Fruit fly (Drosophila melanogaster) whole organism, embryonic: ENCODE measurements around the gene CG18473.
A peak's percentile ranks its signal among the peaks of the same experiment; 100 is the strongest.

Experiments used
- BEAF-32 ChIP-seq: fragments of 200-800 bp; sonication (Bioruptor generic); optimal IDR thresholded peaks from 3 replicates; lab custom pipeline; 2017; ENCODE audit warnings: missing biosample characterization, missing genetic modification characterization, mild to moderate bottlenecking, moderate library complexity, missing genetic modification reagents
- Bteb2 ChIP-seq: fragments of 200-800 bp; sonication (Bioruptor generic); optimal IDR thresholded peaks from 2 replicates; lab custom pipeline; 2016; ENCODE audit warnings: missing biosample characterization, missing genetic modification characterization
- CG10979 ChIP-seq: fragments of 200-800 bp; sonication (Bioruptor generic); optimal IDR thresholded peaks from 2 replicates; lab custom pipeline; 2018; ENCODE audit warnings: missing biosample characterization, mild to moderate bottlenecking, missing genetic modification characterization, moderate library complexity
- CG11247 ChIP-seq: fragments of 200-800 bp; sonication (Bioruptor generic); IDR thresholded peaks from 2 replicates; pipeline ENCODE4 v1.3.6; 2022; ENCODE audit warnings: missing biosample characterization, missing genetic modification characterization
- CG12391 ChIP-seq: fragments of 200-800 bp; sonication (Bioruptor generic); optimal IDR thresholded peaks from 3 replicates; lab custom pipeline; 2018; ENCODE audit warnings: missing biosample characterization, mild to moderate bottlenecking, missing genetic modification characterization, moderate library complexity
- CG16813 ChIP-seq: fragments of 200-800 bp; sonication (Bioruptor generic); IDR thresholded peaks from 3 replicates; pipeline ENCODE4 v1.3.6; 2022; ENCODE audit warnings: missing biosample characterization, missing genetic modification characterization; ENCODE audit not compliant: partially characterized antibody
- CG17612 ChIP-seq: fragments of 200-800 bp; sonication (Bioruptor generic); IDR thresholded peaks from 2 replicates; pipeline ENCODE4 v1.3.6; 2022; ENCODE audit warnings: missing biosample characterization, missing genetic modification characterization
- CG18011 ChIP-seq: fragments of 200-800 bp; sonication (Bioruptor generic); optimal IDR thresholded peaks from 2 replicates; lab custom pipeline; 2017; ENCODE audit warnings: missing biosample characterization, missing genetic modification characterization, mild to moderate bottlenecking, moderate library complexity, missing genotype
- CG18619 ChIP-seq: fragments of 200-800 bp; sonication (Bioruptor generic); optimal IDR thresholded peaks from 3 replicates; lab custom pipeline; 2017; ENCODE audit warnings: missing biosample characterization, mild to moderate bottlenecking, missing genetic modification characterization
- CG30020 ChIP-seq: fragments of 200-800 bp; optimal IDR thresholded peaks from 2 replicates; lab custom pipeline; 2019; ENCODE audit warnings: missing biosample characterization, mild to moderate bottlenecking, missing genetic modification characterization, moderate library complexity
- CG3065 ChIP-seq: fragments of 200-800 bp; sonication (Bioruptor generic); optimal IDR thresholded peaks from 2 replicates; lab custom pipeline; 2016; ENCODE audit warnings: missing biosample characterization, missing genetic modification characterization
- CG3847 ChIP-seq: fragments of 200-800 bp; sonication (Bioruptor generic); IDR thresholded peaks from 2 replicates; pipeline ENCODE4 v1.3.6; 2022; ENCODE audit warnings: missing biosample characterization, missing genetic modification characterization
- CG42726 ChIP-seq: fragments of 200-800 bp; sonication (Bioruptor generic); IDR thresholded peaks from 2 replicates; pipeline ENCODE4 v1.3.6; 2022; ENCODE audit warnings: missing biosample characterization, missing genetic modification characterization; ENCODE audit not compliant: partially characterized antibody
- CG4617 ChIP-seq: fragments of 200-800 bp; sonication (Bioruptor generic); optimal IDR thresholded peaks from 3 replicates; lab custom pipeline; 2016; ENCODE audit warnings: missing biosample characterization, missing genetic modification characterization, borderline replicate concordance
- CG7745 ChIP-seq: fragments of 200-800 bp; sonication (Bioruptor generic); optimal IDR thresholded peaks from 2 replicates; lab custom pipeline; 2018; ENCODE audit warnings: missing biosample characterization, mild to moderate bottlenecking, missing genetic modification characterization, moderate library complexity
- CG8281 ChIP-seq: fragments of 200-800 bp; sonication (Bioruptor generic); optimal IDR thresholded peaks from 2 replicates; lab custom pipeline; 2018; ENCODE audit warnings: missing biosample characterization, mild to moderate bottlenecking, missing genetic modification characterization, moderate library complexity
- Chrac-16 ChIP-seq: fragments of 200-800 bp; sonication (Bioruptor generic); optimal IDR thresholded peaks from 3 replicates; lab custom pipeline; 2016; ENCODE audit warnings: missing biosample characterization, missing genetic modification characterization
- Dbx ChIP-seq: fragments of 200-800 bp; sonication (Bioruptor generic); IDR thresholded peaks from 3 replicates; pipeline ENCODE4 v1.3.6; 2022; ENCODE audit warnings: missing biosample characterization, missing genetic modification characterization
- Dfd ChIP-seq, 2 experiments: fragments of >200 bp; optimal IDR thresholded peaks; 2 replicates each; lab custom pipeline; 2017; ENCODE audit warnings: missing biosample characterization in 2 of 2, missing genetic modification characterization in 2 of 2
- Drgx ChIP-seq: fragments of 200-800 bp; sonication (Bioruptor generic); IDR thresholded peaks from 2 replicates; pipeline ENCODE4 v1.3.6; 2022; ENCODE audit warnings: missing biosample characterization, missing genetic modification characterization
- Ets65A ChIP-seq: fragments of 200-800 bp; sonication (Bioruptor generic); peaks from one replicate; lab custom pipeline; 2016; ENCODE audit warnings: missing biosample characterization, missing genetic modification characterization
- Fer3 ChIP-seq: fragments of 200-800 bp; sonication (Bioruptor generic); optimal IDR thresholded peaks from 2 replicates; lab custom pipeline; 2018; ENCODE audit warnings: missing biosample characterization, mild to moderate bottlenecking, missing genetic modification characterization, moderate library complexity
- Mes4 ChIP-seq: fragments of 200-800 bp; sonication (Bioruptor generic); optimal IDR thresholded peaks from 2 replicates; lab custom pipeline; 2016; ENCODE audit warnings: missing biosample characterization, missing genetic modification characterization
- Side ChIP-seq: fragments of 200-800 bp; sonication (Bioruptor generic); optimal IDR thresholded peaks from 2 replicates; lab custom pipeline; 2016; ENCODE audit warnings: missing biosample characterization, missing genetic modification characterization
- Stat92E ChIP-seq, 3 experiments: fragments of >200 bp in 2 of 3; fragments of 200-800 bp in 1 of 3; sonication (Bioruptor generic) in 1 of 3; optimal IDR thresholded peaks; 2 replicates each; lab custom pipeline; 2017 to 2019; ENCODE audit warnings: missing biosample characterization in 3 of 3, missing genetic modification characterization in 3 of 3, mild to moderate bottlenecking in 1 of 3, moderate library complexity in 1 of 3
- Usf ChIP-seq: fragments of 200-800 bp; sonication (Bioruptor generic); optimal IDR thresholded peaks from 2 replicates; lab custom pipeline; 2017; ENCODE audit warnings: missing genotype, missing biosample characterization, missing genetic modification characterization
- Xbp1 ChIP-seq: fragments of 200-800 bp; sonication (Bioruptor generic); optimal IDR thresholded peaks from 3 replicates; lab custom pipeline; 2016; ENCODE audit warnings: missing biosample characterization, mild to moderate bottlenecking, missing genetic modification characterization
- YL-1 ChIP-seq: fragments of 200-800 bp; sonication (Bioruptor generic); optimal IDR thresholded peaks from 3 replicates; lab custom pipeline; 2017; ENCODE audit warnings: missing biosample characterization, mild to moderate bottlenecking, missing genetic modification characterization
- ab ChIP-seq: fragments of 200-800 bp; sonication (Bioruptor generic); optimal IDR thresholded peaks from 2 replicates; lab custom pipeline; 2016; ENCODE audit warnings: missing biosample characterization, missing genetic modification characterization
- bab2 ChIP-seq: fragments of 200-800 bp; sonication (Bioruptor generic); optimal IDR thresholded peaks from 2 replicates; lab custom pipeline; 2016; ENCODE audit warnings: missing biosample characterization, missing genetic modification characterization
- bsh ChIP-seq, 2 experiments: fragments of 200-800 bp; sonication (Bioruptor generic); optimal IDR thresholded peaks; 2 replicates each; lab custom pipeline; 2017 to 2018; ENCODE audit warnings: mild to moderate bottlenecking in 2 of 2, missing biosample characterization in 2 of 2, missing genetic modification characterization in 2 of 2, moderate library complexity in 1 of 2
- chn ChIP-seq: fragments of 200-800 bp; sonication (Bioruptor generic); optimal IDR thresholded peaks from 2 replicates; lab custom pipeline; 2016; ENCODE audit warnings: missing biosample characterization, missing genetic modification characterization
- crc ChIP-seq: fragments of 200-800 bp; sonication (Bioruptor generic); optimal IDR thresholded peaks from 2 replicates; lab custom pipeline; 2016; ENCODE audit warnings: missing biosample characterization, missing genetic modification characterization
- croc ChIP-seq: fragments of 200-800 bp; sonication (Bioruptor generic); conservative IDR thresholded peaks from 3 replicates; pipeline ENCODE4 v1.3.6; 2022; ENCODE audit warnings: missing biosample characterization, missing genetic modification characterization
- disco-r ChIP-seq: fragments of 200-800 bp; sonication (Bioruptor generic); optimal IDR thresholded peaks from 2 replicates; lab custom pipeline; 2016; ENCODE audit warnings: missing biosample characterization, missing genetic modification characterization
- eyg ChIP-seq: fragments of 200-800 bp; sonication (Bioruptor generic); optimal IDR thresholded peaks from 3 replicates; lab custom pipeline; 2016; ENCODE audit warnings: missing biosample characterization, missing genetic modification characterization
- gcm ChIP-seq: fragments of 200-800 bp; sonication (Bioruptor generic); optimal IDR thresholded peaks from 2 replicates; lab custom pipeline; 2019; ENCODE audit warnings: missing biosample characterization, mild to moderate bottlenecking, missing genetic modification characterization, moderate library complexity
- gro ChIP-seq: fragments of 200-800 bp; sonication (Bioruptor generic); optimal IDR thresholded peaks from 2 replicates; lab custom pipeline; 2016; ENCODE audit warnings: missing biosample characterization, missing genetic modification characterization
- hb ChIP-seq: fragments of 200-800 bp; sonication (Bioruptor generic); IDR thresholded peaks from 3 replicates; pipeline ENCODE4 v1.3.6; 2022; ENCODE audit warnings: missing biosample characterization, missing genetic modification characterization; ENCODE audit not compliant: partially characterized antibody
- maf-S ChIP-seq: fragments of 200-800 bp; sonication (Bioruptor generic); optimal IDR thresholded peaks from 2 replicates; lab custom pipeline; 2016; ENCODE audit warnings: missing biosample characterization, missing genetic modification characterization
- nerfin-1 ChIP-seq: fragments of 200-800 bp; sonication (Bioruptor generic); optimal IDR thresholded peaks from 3 replicates; lab custom pipeline; 2019; ENCODE audit warnings: missing biosample characterization, mild to moderate bottlenecking, missing genetic modification characterization, moderate library complexity
- sc ChIP-seq, 3 experiments: fragments of >200 bp in 2 of 3; fragments of 200-800 bp in 1 of 3; sonication (Bioruptor generic) in 1 of 3; optimal IDR thresholded peaks; 2 replicates in 2 of 3; 3 replicates in 1 of 3; lab custom pipeline; 2017; ENCODE audit warnings: mild to moderate bottlenecking in 1 of 3, missing biosample characterization in 1 of 3, missing genetic modification characterization in 1 of 3, missing genetic modification reagents in 1 of 3
- scrt ChIP-seq: fragments of 200-800 bp; sonication (Bioruptor generic); optimal IDR thresholded peaks from 2 replicates; lab custom pipeline; 2018; ENCODE audit warnings: missing biosample characterization, mild to moderate bottlenecking, missing genetic modification characterization, moderate library complexity
- sima ChIP-seq: fragments of 200-800 bp; sonication (Bioruptor generic); optimal IDR thresholded peaks from 2 replicates; lab custom pipeline; 2016; ENCODE audit warnings: missing biosample characterization, missing genetic modification characterization
- sna ChIP-seq: fragments of 200-800 bp; sonication (Bioruptor generic); IDR thresholded peaks from 2 replicates; pipeline ENCODE4 v1.3.6; 2022; ENCODE audit warnings: missing biosample characterization, missing genetic modification characterization; ENCODE audit not compliant: partially characterized antibody
- ssp ChIP-seq: fragments of 200-800 bp; sonication (Bioruptor generic); IDR thresholded peaks from 2 replicates; pipeline ENCODE4 v1.3.6; 2022; ENCODE audit warnings: missing biosample characterization, missing genetic modification characterization
- tap ChIP-seq: fragments of 200-800 bp; optimal IDR thresholded peaks from 3 replicates; lab custom pipeline; 2019; ENCODE audit warnings: missing biosample characterization, mild to moderate bottlenecking, missing genetic modification characterization, moderate library complexity
- tup ChIP-seq: fragments of 200-800 bp; sonication (Bioruptor generic); optimal IDR thresholded peaks from 2 replicates; lab custom pipeline; 2016; ENCODE audit warnings: missing biosample characterization, mild to moderate bottlenecking, missing genetic modification characterization, moderate library complexity
- twi ChIP-seq: fragments of 200-800 bp; optimal IDR thresholded peaks from 2 replicates; lab custom pipeline; 2019; ENCODE audit warnings: missing biosample characterization, mild to moderate bottlenecking, missing genetic modification characterization, moderate library complexity
- vfl ChIP-seq: fragments of 200-800 bp; sonication (Bioruptor generic); optimal IDR thresholded peaks from 2 replicates; lab custom pipeline; 2016; ENCODE audit warnings: missing biosample characterization, missing genetic modification characterization

Gene CG18473

dm6 chr3R:9353276-9353652, 9.8 kb upstream of the CG18473 start (continued):
- peak; percentile 59 for TF ChIP-seq CG4617 (GFP tag; lab: Kevin White, UChicago)
- peak; percentile 45 for TF ChIP-seq CG18011 (GFP tag; lab: Kevin White, UChicago)
- TF ChIP-seq CG10979 (tag; lab: Kevin White, UChicago): peak; percentile 93
- no peak for TF ChIP-seq Dfd (GFP tag; optimal IDR thresholded peaks at IDR 0.05; lab: Kevin White, UChicago)
- TF ChIP-seq Stat92E (GFP tag; optimal IDR thresholded peaks at IDR 0.05; lab: Kevin White, UChicago): peak in 1 of 3 experiments; percentile 45
- TF ChIP-seq Drgx (GFP tag; lab: Robert Waterston, UW): no peak
- peak; percentile 42 for TF ChIP-seq bab2 (GFP tag; lab: Kevin White, UChicago)
- TF ChIP-seq scrt (GFP tag; lab: Kevin White, UChicago): peak; percentile 86
- no peak for TF ChIP-seq sna (GFP tag; lab: Robert Waterston, UW)
- TF ChIP-seq twi (tag; lab: Kevin White, UChicago): peak; percentile 70
- no peak for TF ChIP-seq CG42726
- TF ChIP-seq gro (GFP tag; lab: Kevin White, UChicago): no peak
- no peak for TF ChIP-seq CG16813
- TF ChIP-seq bsh (GFP tag; optimal IDR thresholded peaks at IDR 0.05; lab: Kevin White, UChicago): peak; percentile 69 to 91
- TF ChIP-seq CG3065 (GFP tag; lab: Kevin White, UChicago): peak; percentile 58
- peak; percentile 43 for TF ChIP-seq tup (GFP tag; lab: Kevin White, UChicago)
- TF ChIP-seq CG30020: peak; percentile 51
- TF ChIP-seq tap (tag; lab: Kevin White, UChicago): peak; percentile 92
- TF ChIP-seq sc (optimal IDR thresholded peaks at IDR 0.05; lab: Kevin White, UChicago): no peak
- TF ChIP-seq sc (GFP tag; optimal IDR thresholded peaks at IDR 0.05; lab: Kevin White, UChicago): peak; percentile 81
- peak; percentile 47 for TF ChIP-seq YL-1 (GFP tag; lab: Kevin White, UChicago)
- no peak for TF ChIP-seq sima (GFP tag; lab: Kevin White, UChicago)
- no peak for TF ChIP-seq Dbx
- TF ChIP-seq CG8281: peak; percentile 63
- peak; percentile 91 for TF ChIP-seq Ets65A
- peak; percentile 65 for TF ChIP-seq croc (GFP tag; lab: Robert Waterston, UW)
- no peak for TF ChIP-seq hb (GFP tag; lab: Robert Waterston, UW)
- no peak for TF ChIP-seq ssp
- TF ChIP-seq crc (GFP tag; lab: Kevin White, UChicago): no peak
- peak; percentile 84 for TF ChIP-seq Xbp1 (GFP tag; lab: Kevin White, UChicago)
- TF ChIP-seq ab (GFP tag; lab: Kevin White, UChicago): no peak
- peak; percentile 85 for TF ChIP-seq Fer3 (tag; lab: Kevin White, UChicago)
- TF ChIP-seq CG17612: no peak
- TF ChIP-seq CG11247 (GFP tag; lab: Robert Waterston, UW): no peak
- peak; percentile 44 for TF ChIP-seq Mes4 (GFP tag; lab: Kevin White, UChicago)
- no peak for TF ChIP-seq disco-r (GFP tag; lab: Kevin White, UChicago)
- no peak for TF ChIP-seq BEAF-32 (GFP tag; lab: Kevin White, UChicago)
- peak; percentile 56 for TF ChIP-seq Bteb2 (GFP tag; lab: Kevin White, UChicago)
- TF ChIP-seq Chrac-16: peak; percentile 77
- peak; percentile 55 for TF ChIP-seq nerfin-1
- TF ChIP-seq vfl (GFP tag; lab: Kevin White, UChicago): peak; percentile 52
- no peak for TF ChIP-seq CG7745 (tag; lab: Kevin White, UChicago)
- TF ChIP-seq CG12391: peak; percentile 95
- peak; percentile 13 for TF ChIP-seq maf-S (GFP tag; lab: Kevin White, UChicago)
- TF ChIP-seq gcm (GFP tag; lab: Kevin White, UChicago): peak; percentile 89
- peak; percentile 46 for TF ChIP-seq Usf (GFP tag; lab: Kevin White, UChicago)
- TF ChIP-seq eyg: no peak
- TF ChIP-seq chn (GFP tag; lab: Kevin White, UChicago): peak; percentile 49
- TF ChIP-seq Side (GFP tag; lab: Kevin White, UChicago): peak; percentile 17
- TF ChIP-seq CG18619 (GFP tag; lab: Kevin White, UChicago): peak; percentile 83
- no peak for TF ChIP-seq CG3847 (GFP tag; lab: Robert Waterston, UW)
